Worm (Caenorhabditis elegans) whole organism, L3 larva: Measurements from ENCODE around the gene dna-2.

Source experiments
- R02D3.7 ChIP-seq: fragments of 150-350 bp; optimal IDR thresholded peaks from 2 replicates; lab custom pipeline; 2014; ENCODE audit warnings: missing biosample characterization, missing genetic modification characterization
- aly-2 ChIP-seq: fragments of 150-350 bp; optimal IDR thresholded peaks from 2 replicates; lab custom pipeline; 2014; ENCODE audit warnings: missing biosample characterization, missing genetic modification characterization
- ama-1 ChIP-seq: fragments of 150-350 bp; optimal IDR thresholded peaks from 2 replicates; lab custom pipeline; 2018
- egl-27 ChIP-seq: sonication (generic microtip); optimal IDR thresholded peaks from 4 replicates; lab custom pipeline; 2017; ENCODE audit warnings: missing biosample characterization, missing genetic modification reagents, missing genetic modification characterization
- elt-2 ChIP-seq: sonication (generic microtip); optimal IDR thresholded peaks from 2 replicates; lab custom pipeline; 2016; ENCODE audit warnings: missing genetic modification reagents, mild to moderate bottlenecking, missing genetic modification characterization, missing compliant biosample characterization
- nhr-12 ChIP-seq: fragments of 150-350 bp; optimal IDR thresholded peaks from 2 replicates; lab custom pipeline; 2014; ENCODE audit warnings: missing biosample characterization, missing genetic modification characterization
- nhr-23 ChIP-seq: fragments of 150-350 bp; optimal IDR thresholded peaks from 2 replicates; lab custom pipeline; 2014; ENCODE audit warnings: missing biosample characterization, missing genetic modification reagents, missing genetic modification characterization
- nhr-28 ChIP-seq: fragments of 150-350 bp; optimal IDR thresholded peaks from 2 replicates; lab custom pipeline; 2014; ENCODE audit warnings: missing biosample characterization, missing genetic modification characterization
- pha-4 ChIP-seq: fragments of 150-350 bp; optimal IDR thresholded peaks from 2 replicates; lab custom pipeline; 2014; ENCODE audit warnings: missing biosample characterization, missing genetic modification reagents, missing genetic modification characterization
- sea-2 ChIP-seq: fragments of 150-350 bp; sonication (generic microtip); optimal IDR thresholded peaks from 4 replicates; lab custom pipeline; 2014; ENCODE audit warnings: missing biosample characterization, missing genetic modification reagents, missing genetic modification characterization

- TF ChIP-seq pha-4 (tag; lab: Kevin White, UChicago) (no peak), egl-27 (tag; lab: Kevin White, UChicago) (no peak), nhr-28 (tag; lab: Kevin White, UChicago) (no peak), nhr-12 (tag; lab: Kevin White, UChicago) (no peak), nhr-23 (tag; lab: Kevin White, UChicago) (no peak), elt-2 (tag; lab: Kevin White, UChicago) (no peak), R02D3.7 (tag; lab: Kevin White, UChicago) (no peak), ama-1 (lab: Kevin White, UChicago) (no peak), sea-2 (GFP tag; lab: Kevin White, UChicago) (peak; percentile 56), aly-2 (tag; lab: Kevin White, UChicago) (no peak)
These were observed 26.5 kb upstream of the dna-2 start for ce11 chrII:11751615-11752174.
